Fruit fly (Drosophila melanogaster) whole organism, embryonic: Measurements from ENCODE around the gene CG6431.

ENCODE experiments used
- Abd-B ChIP-seq: fragments of 200-800 bp; sonication (Bioruptor generic); optimal IDR thresholded peaks from 2 replicates; lab custom pipeline; 2018; ENCODE audit warnings: missing biosample characterization, mild to moderate bottlenecking, missing genetic modification characterization, moderate library complexity
- BtbVII ChIP-seq: fragments of 200-800 bp; sonication (Bioruptor generic); optimal IDR thresholded peaks from 3 replicates; lab custom pipeline; 2017; ENCODE audit warnings: missing biosample characterization, mild to moderate bottlenecking, missing genetic modification characterization
- CG10543 ChIP-seq: fragments of 200-800 bp; sonication (Bioruptor generic); optimal IDR thresholded peaks from 3 replicates; lab custom pipeline; 2017; ENCODE audit warnings: missing biosample characterization, mild to moderate bottlenecking, missing genetic modification characterization, moderate library complexity
- CG12219 ChIP-seq: fragments of 200-800 bp; sonication (Bioruptor generic); optimal IDR thresholded peaks from 3 replicates; lab custom pipeline; 2018; ENCODE audit warnings: missing biosample characterization, mild to moderate bottlenecking, missing genetic modification characterization
- CG13624 ChIP-seq: fragments of 200-800 bp; sonication (Bioruptor generic); optimal IDR thresholded peaks from 2 replicates; lab custom pipeline; 2016; ENCODE audit warnings: missing biosample characterization, missing genetic modification characterization
- CG1529 ChIP-seq: fragments of 200-800 bp; sonication (Bioruptor generic); optimal IDR thresholded peaks from 3 replicates; lab custom pipeline; 2018; ENCODE audit warnings: missing biosample characterization, missing genetic modification characterization
- CG16815 ChIP-seq: fragments of 200-800 bp; sonication (Bioruptor generic); optimal IDR thresholded peaks from 3 replicates; lab custom pipeline; 2017; ENCODE audit warnings: missing biosample characterization, mild to moderate bottlenecking, missing genetic modification characterization
- CG17912 ChIP-seq: fragments of 200-800 bp; sonication (Bioruptor generic); optimal IDR thresholded peaks from 2 replicates; lab custom pipeline; 2018; ENCODE audit warnings: missing biosample characterization, mild to moderate bottlenecking, missing genetic modification characterization
- CG2116 ChIP-seq: fragments of 200-800 bp; sonication (Bioruptor generic); optimal IDR thresholded peaks from 3 replicates; lab custom pipeline; 2018; ENCODE audit warnings: missing biosample characterization, mild to moderate bottlenecking, missing genetic modification characterization
- CG2120 ChIP-seq: fragments of 200-800 bp; sonication (Bioruptor generic); optimal IDR thresholded peaks from 3 replicates; lab custom pipeline; 2016; ENCODE audit warnings: missing biosample characterization, missing genetic modification characterization
- CG2889 ChIP-seq: fragments of 200-800 bp; sonication (Bioruptor generic); IDR thresholded peaks from 3 replicates; pipeline ENCODE4 v1.3.6; 2022; ENCODE audit warnings: missing biosample characterization, missing genetic modification characterization
- CG32532 ChIP-seq: fragments of 200-800 bp; sonication (Bioruptor generic); IDR thresholded peaks from 2 replicates; pipeline ENCODE4 v1.3.6; 2022; ENCODE audit warnings: missing biosample characterization, missing genetic modification characterization
- CG5953 ChIP-seq: fragments of 200-800 bp; sonication (Bioruptor generic); IDR thresholded peaks from 2 replicates; pipeline ENCODE4 v1.3.6; 2022; ENCODE audit warnings: missing biosample characterization, missing genetic modification characterization
- CG6272 ChIP-seq: fragments of 200-800 bp; sonication (Bioruptor generic); IDR thresholded peaks from 2 replicates; pipeline ENCODE4 v1.3.6; 2022; ENCODE audit warnings: missing biosample characterization, missing genetic modification characterization
- CG6683 ChIP-seq: fragments of 200-800 bp; sonication (Bioruptor generic); optimal IDR thresholded peaks from 2 replicates; lab custom pipeline; 2017; ENCODE audit warnings: missing biosample characterization, mild to moderate bottlenecking, missing genetic modification characterization, missing genetic modification reagents
- CG7357 ChIP-seq: fragments of 200-800 bp; sonication (Bioruptor generic); IDR thresholded peaks from 3 replicates; pipeline ENCODE4 v1.3.6; 2022; ENCODE audit warnings: missing biosample characterization, missing genetic modification characterization
- CG9797 ChIP-seq: fragments of 200-800 bp; sonication (Bioruptor generic); optimal IDR thresholded peaks from 3 replicates; lab custom pipeline; 2018; ENCODE audit warnings: missing biosample characterization, mild to moderate bottlenecking, missing genetic modification characterization
- CG9876 ChIP-seq: fragments of 200-800 bp; sonication (Bioruptor generic); optimal IDR thresholded peaks from 2 replicates; lab custom pipeline; 2016; ENCODE audit warnings: missing biosample characterization, missing genetic modification characterization
- CrebB ChIP-seq: fragments of 200-800 bp; sonication (Bioruptor generic); optimal IDR thresholded peaks from 3 replicates; lab custom pipeline; 2018; ENCODE audit warnings: missing biosample characterization, mild to moderate bottlenecking, missing genetic modification characterization
- D ChIP-seq, 2 experiments: fragments of 200-800 bp in 1 of 2; fragments of >200 bp in 1 of 2; sonication (Bioruptor generic) in 1 of 2; optimal IDR thresholded peaks; 2 replicates in 1 of 2; 3 replicates in 1 of 2; lab custom pipeline; 2017; ENCODE audit warnings: mild to moderate bottlenecking in 1 of 2, missing biosample characterization in 1 of 2, missing genetic modification characterization in 1 of 2, missing genetic modification reagents in 1 of 2
- Dip2 ChIP-seq: fragments of 200-800 bp; sonication (Bioruptor generic); IDR thresholded peaks from 2 replicates; pipeline ENCODE4 v1.3.6; 2022; ENCODE audit warnings: missing biosample characterization, missing genetic modification characterization
- Dip3 ChIP-seq: fragments of 200-800 bp; sonication (Bioruptor generic); optimal IDR thresholded peaks from 3 replicates; lab custom pipeline; 2016; ENCODE audit warnings: missing biosample characterization, missing genetic modification characterization
- HmgD ChIP-seq: fragments of 200-800 bp; sonication (Bioruptor generic); optimal IDR thresholded peaks from 3 replicates; lab custom pipeline; 2016; ENCODE audit warnings: missing biosample characterization, missing genetic modification characterization
- HmgZ ChIP-seq: fragments of 200-800 bp; sonication (Bioruptor generic); optimal IDR thresholded peaks from 2 replicates; lab custom pipeline; 2018; ENCODE audit warnings: missing biosample characterization, mild to moderate bottlenecking, missing genetic modification characterization
- Hmr ChIP-seq: fragments of 200-800 bp; sonication (Bioruptor generic); optimal IDR thresholded peaks from 3 replicates; lab custom pipeline; 2017; ENCODE audit warnings: mild to moderate bottlenecking, missing biosample characterization, missing genetic modification reagents, missing genetic modification characterization
- Hr39 ChIP-seq: fragments of >200 bp; optimal IDR thresholded peaks from 2 replicates; lab custom pipeline; 2017
- NC2β ChIP-seq: fragments of 200-800 bp; sonication (Bioruptor generic); optimal IDR thresholded peaks from 2 replicates; lab custom pipeline; 2016; ENCODE audit warnings: missing biosample characterization, missing genetic modification characterization
- NK7.1 ChIP-seq: fragments of 200-800 bp; sonication (Bioruptor generic); optimal IDR thresholded peaks from 3 replicates; lab custom pipeline; 2016; ENCODE audit warnings: missing biosample characterization, missing genetic modification characterization
- Nf-YA ChIP-seq: fragments of 200-800 bp; sonication (Bioruptor generic); IDR thresholded peaks from 2 replicates; pipeline ENCODE4 v1.3.6; 2022; ENCODE audit warnings: missing biosample characterization, missing genetic modification characterization
- Sin3A ChIP-seq: fragments of >200 bp; optimal IDR thresholded peaks from 2 replicates; lab custom pipeline; 2018
- Stat92E ChIP-seq, 3 experiments: fragments of >200 bp in 2 of 3; fragments of 200-800 bp in 1 of 3; sonication (Bioruptor generic) in 1 of 3; optimal IDR thresholded peaks; 2 replicates each; lab custom pipeline; 2017 to 2019; ENCODE audit warnings: missing biosample characterization in 3 of 3, missing genetic modification characterization in 3 of 3, mild to moderate bottlenecking in 1 of 3, moderate library complexity in 1 of 3
- ase ChIP-seq: fragments of 200-800 bp; sonication (Bioruptor generic); IDR thresholded peaks from 3 replicates; pipeline ENCODE4 v1.3.6; 2022; ENCODE audit warnings: missing biosample characterization, missing genetic modification characterization
- bab2 ChIP-seq: fragments of 200-800 bp; sonication (Bioruptor generic); optimal IDR thresholded peaks from 2 replicates; lab custom pipeline; 2016; ENCODE audit warnings: missing biosample characterization, missing genetic modification characterization
- ftz-f1 ChIP-seq: fragments of 200-800 bp; sonication (Bioruptor generic); optimal IDR thresholded peaks from 2 replicates; lab custom pipeline; 2016; ENCODE audit warnings: missing biosample characterization, missing genetic modification characterization
- fu2 ChIP-seq: fragments of 200-800 bp; sonication (Bioruptor generic); optimal IDR thresholded peaks from 2 replicates; lab custom pipeline; 2016; ENCODE audit warnings: missing biosample characterization, missing genetic modification characterization
- insv ChIP-seq, 2 experiments: fragments of 200-800 bp; sonication (Bioruptor generic); optimal IDR thresholded peaks; 3 replicates each; lab custom pipeline; 2016 to 2018; ENCODE audit warnings: missing biosample characterization in 2 of 2, missing genetic modification characterization in 2 of 2
- jumu ChIP-seq: fragments of 200-800 bp; sonication (Bioruptor generic); optimal IDR thresholded peaks from 3 replicates; lab custom pipeline; 2016; ENCODE audit warnings: missing biosample characterization, missing genetic modification characterization
- ken ChIP-seq: fragments of 200-800 bp; sonication (Bioruptor generic); IDR thresholded peaks from 3 replicates; pipeline ENCODE4 v1.3.6; 2022; ENCODE audit warnings: missing biosample characterization, missing genetic modification characterization
- lbe ChIP-seq: fragments of 200-800 bp; sonication (Bioruptor generic); optimal IDR thresholded peaks from 2 replicates; lab custom pipeline; 2016; ENCODE audit warnings: missing biosample characterization, mild to moderate bottlenecking, missing genetic modification characterization
- lilli ChIP-seq: fragments of 200-800 bp; sonication (Bioruptor generic); optimal IDR thresholded peaks from 3 replicates; lab custom pipeline; 2016; ENCODE audit warnings: missing biosample characterization, missing genetic modification characterization
- odd ChIP-seq: fragments of 200-800 bp; sonication (Bioruptor generic); optimal IDR thresholded peaks from 2 replicates; lab custom pipeline; 2017; ENCODE audit warnings: missing biosample characterization, mild to moderate bottlenecking, missing genetic modification characterization
- onecut ChIP-seq: fragments of 200-800 bp; sonication (Bioruptor generic); IDR thresholded peaks from 2 replicates; pipeline ENCODE4 v1.3.6; 2022; ENCODE audit warnings: missing biosample characterization, missing genetic modification characterization
- row ChIP-seq: fragments of 200-800 bp; sonication (Bioruptor generic); IDR thresholded peaks from 3 replicates; pipeline ENCODE4 v1.3.6; 2022; ENCODE audit warnings: missing biosample characterization, missing genetic modification characterization
- run ChIP-seq: fragments of 200-800 bp; sonication (Bioruptor generic); optimal IDR thresholded peaks from 3 replicates; lab custom pipeline; 2018; ENCODE audit warnings: missing biosample characterization, mild to moderate bottlenecking, missing genetic modification characterization
- salm ChIP-seq: fragments of 200-800 bp; sonication (Bioruptor generic); optimal IDR thresholded peaks from 2 replicates; lab custom pipeline; 2018; ENCODE audit warnings: missing biosample characterization, mild to moderate bottlenecking, missing genetic modification characterization
- sens ChIP-seq: fragments of 200-800 bp; sonication (Bioruptor generic); peaks from one replicate; lab custom pipeline; 2016; ENCODE audit warnings: missing biosample characterization, missing genetic modification characterization
- seq ChIP-seq: fragments of 200-800 bp; sonication (Bioruptor generic); IDR thresholded peaks from 2 replicates; pipeline ENCODE4 v1.3.6; 2022; ENCODE audit warnings: missing biosample characterization, missing genetic modification characterization
- slou ChIP-seq: fragments of 200-800 bp; sonication (Bioruptor generic); optimal IDR thresholded peaks from 3 replicates; lab custom pipeline; 2016; ENCODE audit warnings: missing biosample characterization, missing genetic modification characterization
- sna ChIP-seq: fragments of 200-800 bp; sonication (Bioruptor generic); IDR thresholded peaks from 2 replicates; pipeline ENCODE4 v1.3.6; 2022; ENCODE audit warnings: missing biosample characterization, missing genetic modification characterization; ENCODE audit not compliant: partially characterized antibody
- sqz ChIP-seq: fragments of 200-800 bp; sonication (Bioruptor generic); optimal IDR thresholded peaks from 3 replicates; lab custom pipeline; 2018; ENCODE audit warnings: missing biosample characterization, mild to moderate bottlenecking, missing genetic modification characterization
- stc ChIP-seq: fragments of 200-800 bp; sonication (Bioruptor generic); IDR thresholded peaks from 2 replicates; pipeline ENCODE4 v1.3.6; 2022; ENCODE audit warnings: missing biosample characterization, missing genetic modification characterization
- tx ChIP-seq: fragments of 200-800 bp; sonication (Bioruptor generic); optimal IDR thresholded peaks from 2 replicates; lab custom pipeline; 2016; ENCODE audit warnings: missing biosample characterization, missing genetic modification characterization
- usp ChIP-seq: fragments of >200 bp; optimal IDR thresholded peaks from 2 replicates; lab custom pipeline; 2017; ENCODE audit warnings: missing biosample characterization, missing genetic modification characterization
- vfl ChIP-seq: fragments of 200-800 bp; sonication (Bioruptor generic); optimal IDR thresholded peaks from 2 replicates; lab custom pipeline; 2016; ENCODE audit warnings: missing biosample characterization, missing genetic modification characterization

The CG6431 gene

DNA sequence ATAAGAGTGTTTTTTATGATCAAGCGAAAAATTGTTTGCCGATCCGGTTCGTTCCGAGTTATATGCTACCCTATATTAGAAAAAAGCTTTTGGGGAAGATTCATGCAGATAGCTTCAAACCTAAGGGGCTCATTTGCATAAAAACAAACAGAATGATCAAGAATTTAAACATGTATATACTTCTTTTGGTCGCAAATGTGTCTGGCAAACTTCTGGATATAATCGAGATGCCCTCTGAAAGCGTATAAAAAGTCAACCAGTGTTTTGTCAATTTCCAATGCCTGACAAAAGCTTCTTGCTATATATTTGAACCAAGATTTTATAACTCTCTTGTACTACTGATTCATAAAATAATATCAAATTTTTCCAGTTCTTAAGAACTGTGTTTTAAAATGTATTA lies 38.3 kb upstream of the CG6431 start (continued):
- TF ChIP-seq usp (GFP tag; lab: Kevin White, UChicago) (no peak), HmgD (no peak), CG2120 (GFP tag; lab: Kevin White, UChicago) (peak; percentile 40), CG16815 (GFP tag; lab: Kevin White, UChicago) (no peak), row (GFP tag; lab: Robert Waterston, UW) (peak; percentile 42; the same call in 2 of the 3 replicates), ken (GFP tag; lab: Robert Waterston, UW) (no peak), odd (GFP tag; lab: Kevin White, UChicago) (no peak), CG5953 (GFP tag; lab: Robert Waterston, UW) (no peak), vfl (GFP tag; lab: Kevin White, UChicago) (no peak), CG9876 (no peak), insv (GFP tag; optimal IDR thresholded peaks at IDR 0.05; lab: Kevin White, UChicago) (no peak), CG32532 (no peak), Dip3 (GFP tag; lab: Kevin White, UChicago) (no peak), tx (no peak), run (tag; lab: Kevin White, UChicago) (no peak), CG17912 (GFP tag; lab: Kevin White, UChicago) (no peak), sens (peak; percentile 65), fu2 (GFP tag; lab: Kevin White, UChicago) (no peak), NC2β (no peak), CG13624 (GFP tag; lab: Kevin White, UChicago) (no peak), sqz (GFP tag; lab: Kevin White, UChicago) (no peak), CG2116 (GFP tag; lab: Kevin White, UChicago) (no peak), HmgZ (no peak), Abd-B (peak; percentile 33), lbe (GFP tag; lab: Kevin White, UChicago) (no peak), Stat92E (GFP tag; optimal IDR thresholded peaks at IDR 0.05; lab: Kevin White, UChicago) (no peak), Hmr (GFP tag; lab: Kevin White, UChicago) (no peak), D (optimal IDR thresholded peaks at IDR 0.05; lab: Kevin White, UChicago) (no peak), D (GFP tag; optimal IDR thresholded peaks at IDR 0.05; lab: Kevin White, UChicago) (no peak), ase (GFP tag; lab: Robert Waterston, UW) (no peak), Sin3A (lab: Kevin White, UChicago) (no peak), CG7357 (GFP tag; lab: Robert Waterston, UW) (no peak), ftz-f1 (GFP tag; lab: Kevin White, UChicago) (no peak), Nf-YA (GFP tag; lab: Robert Waterston, UW) (no peak), Dip2 (no peak), CG2889 (no peak), Hr39 (no peak), BtbVII (GFP tag; lab: Kevin White, UChicago) (no peak), lilli (peak; percentile 4), bab2 (GFP tag; lab: Kevin White, UChicago) (no peak), jumu (no peak), NK7.1 (GFP tag; lab: Kevin White, UChicago) (no peak), CG9797 (GFP tag; lab: Kevin White, UChicago) (no peak), slou (no peak), CG6683 (no peak), CG6272 (GFP tag; lab: Robert Waterston, UW) (no peak), CrebB (tag; lab: Kevin White, UChicago) (no peak), onecut (GFP tag; lab: Robert Waterston, UW) (no peak), seq (GFP tag; lab: Robert Waterston, UW) (no peak), stc (no peak), CG12219 (GFP tag; lab: Kevin White, UChicago) (no peak), CG10543 (no peak), sna (no peak), CG1529 (GFP tag; lab: Kevin White, UChicago) (no peak), salm (tag; lab: Kevin White, UChicago) (no peak)
